Fruit fly (Drosophila melanogaster) whole organism, embryonic: ENCODE results near the gene Muc68Ca.

Experiments
- Adf1 ChIP-seq: fragments of 200-800 bp; sonication (Bioruptor generic); IDR thresholded peaks from 2 replicates; pipeline ENCODE4 v1.3.6; 2022; ENCODE audit warnings: missing biosample characterization, missing genetic modification characterization
- Asciz ChIP-seq: fragments of 200-800 bp; sonication (Bioruptor generic); optimal IDR thresholded peaks from 2 replicates; lab custom pipeline; 2017; ENCODE audit warnings: missing biosample characterization, mild to moderate bottlenecking, missing genetic modification characterization, missing genetic modification reagents
- CG1024 ChIP-seq: fragments of 200-800 bp; sonication (Bioruptor generic); IDR thresholded peaks from 2 replicates; pipeline ENCODE4 v1.3.6; 2022; ENCODE audit warnings: missing biosample characterization, missing genetic modification characterization
- CG12942 ChIP-seq: fragments of 200-800 bp; sonication (Bioruptor generic); optimal IDR thresholded peaks from 3 replicates; lab custom pipeline; 2016; ENCODE audit warnings: missing biosample characterization, missing genetic modification characterization
- CG13296 ChIP-seq: fragments of 200-800 bp; sonication (Bioruptor generic); optimal IDR thresholded peaks from 3 replicates; lab custom pipeline; 2018; ENCODE audit warnings: missing biosample characterization, mild to moderate bottlenecking, missing genetic modification characterization
- CG13894 ChIP-seq: fragments of 200-800 bp; sonication (Bioruptor generic); optimal IDR thresholded peaks from 3 replicates; lab custom pipeline; 2018; ENCODE audit warnings: missing biosample characterization, mild to moderate bottlenecking, missing genetic modification characterization, moderate library complexity
- CG17359 ChIP-seq: fragments of 200-800 bp; sonication (Bioruptor generic); optimal IDR thresholded peaks from 3 replicates; lab custom pipeline; 2018; ENCODE audit warnings: missing biosample characterization, mild to moderate bottlenecking, missing genetic modification characterization, moderate library complexity
- CG17612 ChIP-seq: fragments of 200-800 bp; sonication (Bioruptor generic); IDR thresholded peaks from 2 replicates; pipeline ENCODE4 v1.3.6; 2022; ENCODE audit warnings: missing biosample characterization, missing genetic modification characterization
- CG18011 ChIP-seq: fragments of 200-800 bp; sonication (Bioruptor generic); optimal IDR thresholded peaks from 2 replicates; lab custom pipeline; 2017; ENCODE audit warnings: missing biosample characterization, missing genetic modification characterization, mild to moderate bottlenecking, moderate library complexity, missing genotype
- CG31365 ChIP-seq: fragments of 200-800 bp; sonication (Bioruptor generic); optimal IDR thresholded peaks from 2 replicates; lab custom pipeline; 2018; ENCODE audit warnings: missing biosample characterization, mild to moderate bottlenecking, missing genetic modification characterization
- CG33213 ChIP-seq: fragments of 200-800 bp; sonication (Bioruptor generic); optimal IDR thresholded peaks from 3 replicates; lab custom pipeline; 2016; ENCODE audit warnings: missing biosample characterization, missing genetic modification characterization
- CG4282 ChIP-seq: fragments of 200-800 bp; sonication (Bioruptor generic); optimal IDR thresholded peaks from 2 replicates; lab custom pipeline; 2016; ENCODE audit warnings: missing biosample characterization, missing genetic modification characterization
- CG4617 ChIP-seq: fragments of 200-800 bp; sonication (Bioruptor generic); optimal IDR thresholded peaks from 3 replicates; lab custom pipeline; 2016; ENCODE audit warnings: missing biosample characterization, missing genetic modification characterization, borderline replicate concordance
- CG6689 ChIP-seq: fragments of 200-800 bp; sonication (Bioruptor generic); IDR thresholded peaks from 2 replicates; pipeline ENCODE4 v1.3.6; 2022; ENCODE audit warnings: missing biosample characterization, missing genetic modification characterization
- CG6813 ChIP-seq: fragments of 200-800 bp; sonication (Bioruptor generic); optimal IDR thresholded peaks from 2 replicates; lab custom pipeline; 2017; ENCODE audit warnings: missing biosample characterization, missing genetic modification characterization, mild to moderate bottlenecking, moderate library complexity, missing genetic modification reagents
- CG7271 ChIP-seq: fragments of 200-800 bp; sonication (Bioruptor generic); optimal IDR thresholded peaks from 2 replicates; lab custom pipeline; 2018; ENCODE audit warnings: missing biosample characterization, mild to moderate bottlenecking, missing genetic modification characterization, moderate library complexity
- CG7786 ChIP-seq: fragments of 200-800 bp; sonication (Bioruptor generic); optimal IDR thresholded peaks from 2 replicates; lab custom pipeline; 2016; ENCODE audit warnings: missing biosample characterization, missing genetic modification characterization
- CG7987 ChIP-seq: fragments of 200-800 bp; sonication (Bioruptor generic); optimal IDR thresholded peaks from 2 replicates; lab custom pipeline; 2018; ENCODE audit warnings: missing biosample characterization, mild to moderate bottlenecking, missing genetic modification characterization, moderate library complexity
- CG8388 ChIP-seq: fragments of 200-800 bp; sonication (Bioruptor generic); optimal IDR thresholded peaks from 2 replicates; lab custom pipeline; 2019; ENCODE audit warnings: missing biosample characterization, mild to moderate bottlenecking, missing genetic modification characterization, moderate library complexity
- Dfd ChIP-seq, 2 experiments: fragments of >200 bp; optimal IDR thresholded peaks; 2 replicates each; lab custom pipeline; 2017; ENCODE audit warnings: missing biosample characterization in 2 of 2, missing genetic modification characterization in 2 of 2
- Drgx ChIP-seq: fragments of 200-800 bp; sonication (Bioruptor generic); IDR thresholded peaks from 2 replicates; pipeline ENCODE4 v1.3.6; 2022; ENCODE audit warnings: missing biosample characterization, missing genetic modification characterization
- Elba2 ChIP-seq: fragments of 200-800 bp; sonication (Bioruptor generic); optimal IDR thresholded peaks from 3 replicates; lab custom pipeline; 2016; ENCODE audit warnings: missing biosample characterization, missing genetic modification characterization
- Fer3 ChIP-seq: fragments of 200-800 bp; sonication (Bioruptor generic); optimal IDR thresholded peaks from 2 replicates; lab custom pipeline; 2018; ENCODE audit warnings: missing biosample characterization, mild to moderate bottlenecking, missing genetic modification characterization, moderate library complexity
- HLH3B ChIP-seq: fragments of 200-800 bp; sonication (Bioruptor generic); IDR thresholded peaks from 2 replicates; pipeline ENCODE4 v1.3.6; 2022; ENCODE audit warnings: missing biosample characterization, missing genetic modification characterization
- Hsf ChIP-seq: fragments of 200-800 bp; sonication (Bioruptor generic); optimal IDR thresholded peaks from 3 replicates; lab custom pipeline; 2016; ENCODE audit warnings: missing biosample characterization, missing genetic modification characterization
- Mes4 ChIP-seq: fragments of 200-800 bp; sonication (Bioruptor generic); optimal IDR thresholded peaks from 2 replicates; lab custom pipeline; 2016; ENCODE audit warnings: missing biosample characterization, missing genetic modification characterization
- NC2β ChIP-seq: fragments of 200-800 bp; sonication (Bioruptor generic); optimal IDR thresholded peaks from 2 replicates; lab custom pipeline; 2016; ENCODE audit warnings: missing biosample characterization, missing genetic modification characterization
- Optix ChIP-seq: fragments of 200-800 bp; sonication (Bioruptor generic); IDR thresholded peaks from 3 replicates; pipeline ENCODE4 v1.3.6; 2022; ENCODE audit warnings: missing biosample characterization, missing genetic modification characterization
- Six4 ChIP-seq: fragments of 200-800 bp; sonication (Bioruptor generic); optimal IDR thresholded peaks from 2 replicates; lab custom pipeline; 2016; ENCODE audit warnings: missing biosample characterization, missing genetic modification characterization
- al ChIP-seq: fragments of 200-800 bp; sonication (Bioruptor generic); IDR thresholded peaks from 2 replicates; pipeline ENCODE4 v1.3.6; 2022; ENCODE audit warnings: missing biosample characterization, missing genetic modification characterization
- chinmo ChIP-seq: fragments of 200-800 bp; sonication (Bioruptor generic); IDR thresholded peaks from 4 replicates; pipeline ENCODE4 v1.3.6; 2022; ENCODE audit warnings: missing biosample characterization, missing genetic modification characterization; ENCODE audit not compliant: partially characterized antibody
- dm ChIP-seq: fragments of 200-800 bp; sonication (Bioruptor generic); optimal IDR thresholded peaks from 3 replicates; lab custom pipeline; 2016; ENCODE audit warnings: missing biosample characterization, missing genetic modification characterization
- ewg ChIP-seq: fragments of 200-800 bp; sonication (Bioruptor generic); optimal IDR thresholded peaks from 3 replicates; lab custom pipeline; 2017; ENCODE audit warnings: mild to moderate bottlenecking, missing biosample characterization, missing genetic modification reagents, missing genetic modification characterization
- eyg ChIP-seq: fragments of 200-800 bp; sonication (Bioruptor generic); optimal IDR thresholded peaks from 3 replicates; lab custom pipeline; 2016; ENCODE audit warnings: missing biosample characterization, missing genetic modification characterization
- hb ChIP-seq: fragments of 200-800 bp; sonication (Bioruptor generic); IDR thresholded peaks from 3 replicates; pipeline ENCODE4 v1.3.6; 2022; ENCODE audit warnings: missing biosample characterization, missing genetic modification characterization; ENCODE audit not compliant: partially characterized antibody
- hkb ChIP-seq, 2 experiments: fragments of 200-800 bp in 1 of 2; fragments of >200 bp in 1 of 2; sonication (Bioruptor generic) in 1 of 2; IDR thresholded peaks in 1 of 2; optimal IDR thresholded peaks in 1 of 2; 2 replicates each; pipeline versions ENCODE4 v1.3.6 to Lab custom; 2017 to 2022; ENCODE audit warnings: missing biosample characterization in 1 of 2, missing genetic modification characterization in 1 of 2
- ind ChIP-seq: fragments of 200-800 bp; sonication (Bioruptor generic); optimal IDR thresholded peaks from 3 replicates; lab custom pipeline; 2016; ENCODE audit warnings: missing biosample characterization, missing genetic modification characterization
- inv ChIP-seq: fragments of 200-800 bp; sonication (Bioruptor generic); IDR thresholded peaks from 2 replicates; pipeline ENCODE4 v1.3.6; 2022; ENCODE audit warnings: missing biosample characterization, missing genetic modification characterization; ENCODE audit not compliant: partially characterized antibody
- jigr1 ChIP-seq: fragments of 200-800 bp; sonication (Bioruptor generic); IDR thresholded peaks from 3 replicates; pipeline ENCODE4 v1.3.6; 2022; ENCODE audit warnings: missing biosample characterization, missing genetic modification characterization
- klu ChIP-seq: fragments of 200-800 bp; sonication (Bioruptor generic); IDR thresholded peaks from 2 replicates; pipeline ENCODE4 v1.3.6; 2022; ENCODE audit warnings: missing biosample characterization, missing genetic modification characterization
- nom ChIP-seq: fragments of 200-800 bp; sonication (Bioruptor generic); optimal IDR thresholded peaks from 2 replicates; lab custom pipeline; 2017; ENCODE audit warnings: missing biosample characterization, missing genetic modification characterization, mild to moderate bottlenecking, moderate library complexity, missing genetic modification reagents
- pb ChIP-seq: fragments of 200-800 bp; sonication (Bioruptor generic); optimal IDR thresholded peaks from 3 replicates; lab custom pipeline; 2016; ENCODE audit warnings: missing biosample characterization, missing genetic modification characterization
- prd ChIP-seq, 3 experiments: fragments of >200 bp in 2 of 3; fragments of 200-800 bp in 1 of 3; sonication (Bioruptor generic) in 1 of 3; optimal IDR thresholded peaks in 2 of 3; IDR thresholded peaks in 1 of 3; 2 replicates in 2 of 3; 3 replicates in 1 of 3; pipeline versions ENCODE4 v1.3.6 to Lab custom; 2017 to 2022; ENCODE audit warnings: missing biosample characterization in 1 of 3, missing genetic modification characterization in 1 of 3
- sd ChIP-seq: fragments of 200-800 bp; sonication (Bioruptor generic); optimal IDR thresholded peaks from 3 replicates; lab custom pipeline; 2018; ENCODE audit warnings: missing biosample characterization, mild to moderate bottlenecking, missing genetic modification characterization, moderate library complexity
- tap ChIP-seq: fragments of 200-800 bp; optimal IDR thresholded peaks from 3 replicates; lab custom pipeline; 2019; ENCODE audit warnings: missing biosample characterization, mild to moderate bottlenecking, missing genetic modification characterization, moderate library complexity
- tin ChIP-seq: fragments of 200-800 bp; sonication (Bioruptor generic); optimal IDR thresholded peaks from 3 replicates; lab custom pipeline; 2016; ENCODE audit warnings: missing biosample characterization, missing genetic modification characterization
- tx ChIP-seq: fragments of 200-800 bp; sonication (Bioruptor generic); optimal IDR thresholded peaks from 2 replicates; lab custom pipeline; 2016; ENCODE audit warnings: missing biosample characterization, missing genetic modification characterization

Muc68Ca gene

dm6 chr3L:11648410-11648809, 28.5 kb upstream of the Muc68Ca start, which contains the start of the genes RIOK1 and Polr3H (continued):
- 0 out of 2 replicates have a peak, but pooled peaks have one; percentile 28 for TF ChIP-seq klu (GFP tag; lab: Robert Waterston, UW)
- peak; percentile 75 for TF ChIP-seq CG7786 (GFP tag; lab: Kevin White, UChicago)
- TF ChIP-seq CG1024 (GFP tag; lab: Robert Waterston, UW), result 0 out of 2 replicates have a peak, but pooled peaks have one; percentile 21
- peak; percentile 75 for TF ChIP-seq tx (GFP tag; lab: Kevin White, UChicago)

- TF ChIP-seq Elba2 (GFP tag; lab: Kevin White, UChicago), result no peak
- no peak for TF ChIP-seq CG8388 (GFP tag; lab: Kevin White, UChicago)
- no peak for TF ChIP-seq Hsf (GFP tag; lab: Kevin White, UChicago)
- TF ChIP-seq prd (optimal IDR thresholded peaks at IDR 0.05; lab: Kevin White, UChicago), result no peak
- TF ChIP-seq prd (GFP tag; IDR thresholded peaks at IDR 0.05; lab: Robert Waterston, UW), result no peak
- no peak for TF ChIP-seq Optix (GFP tag; lab: Robert Waterston, UW)
- no peak for TF ChIP-seq hb (GFP tag; lab: Robert Waterston, UW)
- TF ChIP-seq Adf1 (GFP tag; lab: Robert Waterston, UW), result no peak
- no peak for TF ChIP-seq jigr1 (GFP tag; lab: Robert Waterston, UW)
- no peak for TF ChIP-seq CG33213 (GFP tag; lab: Kevin White, UChicago)
- TF ChIP-seq al (GFP tag; lab: Robert Waterston, UW), result no peak
- TF ChIP-seq CG12942 (GFP tag; lab: Kevin White, UChicago), result no peak
- no peak for TF ChIP-seq dm
- TF ChIP-seq CG7271 (tag; lab: Kevin White, UChicago), result no peak
- TF ChIP-seq, all 482 proteins: peak for 0
Measured at dm6 chr3L:11645933-11646332, 26.0 kb upstream of the Muc68Ca start, which contains the start of gene CG6071. Gene CG6071, minus strand, starts transcription at chr3L:11646033.

dm6 chr3L:11636829-11637228, 16.9 kb upstream of the Muc68Ca start:
- TF ChIP-seq tin (GFP tag; lab: Kevin White, UChicago) (no peak), CG13296 (GFP tag; lab: Kevin White, UChicago) (peak; percentile 43), nom (no peak), chinmo (GFP tag; lab: Robert Waterston, UW) (no peak), CG13894 (no peak), hkb (optimal IDR thresholded peaks at IDR 0.05; lab: Kevin White, UChicago) (no peak), hkb (GFP tag; IDR thresholded peaks at IDR 0.05; lab: Robert Waterston, UW) (peak; percentile 52), Drgx (GFP tag; lab: Robert Waterston, UW) (peak; percentile 72), HLH3B (GFP tag; lab: Robert Waterston, UW) (peak; percentile 19; the same call in 1 of the 2 replicates), Six4 (GFP tag; lab: Kevin White, UChicago) (no peak), Dfd (GFP tag; optimal IDR thresholded peaks at IDR 0.05; lab: Kevin White, UChicago) (no peak), sd (no peak), Mes4 (no peak), CG6689 (GFP tag; lab: Robert Waterston, UW) (no peak), Asciz (GFP tag; lab: Kevin White, UChicago) (peak; percentile 34), NC2β (GFP tag; lab: Kevin White, UChicago) (no peak), eyg (GFP tag; lab: Kevin White, UChicago) (no peak), ewg (GFP tag; lab: Kevin White, UChicago) (no peak), CG4617 (GFP tag; lab: Kevin White, UChicago) (no peak), CG7987 (GFP tag; lab: Kevin White, UChicago) (peak; percentile 16), CG31365 (tag; lab: Kevin White, UChicago) (no peak), tap (peak; percentile 38), CG17612 (GFP tag; lab: Robert Waterston, UW) (no peak), CG4282 (GFP tag; lab: Kevin White, UChicago) (no peak), CG6813 (GFP tag; lab: Kevin White, UChicago) (peak; percentile 10), ind (GFP tag; lab: Kevin White, UChicago) (no peak), pb (GFP tag; lab: Kevin White, UChicago) (no peak), Fer3 (peak; percentile 11), CG17359 (peak; percentile 50), inv (GFP tag; lab: Robert Waterston, UW) (no peak), CG18011 (GFP tag; lab: Kevin White, UChicago) (no peak)
